Worm (Caenorhabditis elegans): ENCODE data around the gene C36B7.5.

Gene C36B7.5

DNA sequence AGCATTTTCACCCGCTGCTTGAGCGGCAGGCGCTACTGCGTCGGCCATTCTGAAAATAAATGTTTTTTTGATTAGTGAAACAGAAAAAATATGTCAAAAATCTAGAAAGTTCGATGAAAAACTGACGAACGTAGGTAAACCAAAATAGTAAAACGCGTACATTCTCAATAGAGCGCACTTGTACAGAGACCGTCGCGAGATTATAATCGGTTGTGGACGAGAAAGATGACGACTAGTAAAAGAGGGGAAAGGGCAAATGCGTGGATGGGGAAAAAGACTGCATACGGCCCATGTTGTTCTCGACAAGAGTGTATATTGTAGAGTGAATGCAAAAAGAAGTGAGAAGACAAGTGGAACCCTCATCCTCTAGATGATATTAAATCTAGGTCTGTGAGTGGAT lies 4.0 kb upstream of the C36B7.5 start, which contains the start of gene C36B7.6:
TSS of gene C36B7.6 (minus strand) at position 49 of the 400 bp plus-strand sequence.
- TF ChIP-seq dao-5 (tag; optimal IDR thresholded peaks at IDR 0.05): no peak
- TF ChIP-seq W03F9.2 (tag; optimal IDR thresholded peaks at IDR 0.05): no peak
- no peak for TF ChIP-seq him-1 (tag; optimal IDR thresholded peaks at IDR 0.05)

DNA sequence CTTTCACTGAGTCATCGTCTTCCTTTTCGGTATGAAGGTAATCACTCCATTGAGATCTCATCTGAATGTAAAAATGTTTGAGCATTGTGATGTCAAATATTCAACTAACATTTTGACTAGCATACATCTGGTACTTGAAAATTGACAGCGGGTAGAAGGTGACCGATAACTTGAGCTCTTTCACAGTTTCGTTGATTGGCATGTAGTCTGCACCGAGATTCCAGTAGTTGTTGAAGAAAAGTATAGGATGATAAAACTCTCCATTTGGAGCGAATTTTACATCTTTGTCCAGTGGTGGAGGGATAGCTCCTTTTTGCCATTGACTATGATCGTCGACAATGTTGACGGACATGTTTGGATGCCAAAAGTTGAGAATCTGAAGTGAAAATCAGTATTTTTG lies 2.8 kb upstream of the C36B7.5 start:
- TF ChIP-seq dao-5 (tag; optimal IDR thresholded peaks at IDR 0.05) (no peak), him-1 (tag; optimal IDR thresholded peaks at IDR 0.05) (no peak), W03F9.2 (tag; optimal IDR thresholded peaks at IDR 0.05) (no peak)

DNA sequence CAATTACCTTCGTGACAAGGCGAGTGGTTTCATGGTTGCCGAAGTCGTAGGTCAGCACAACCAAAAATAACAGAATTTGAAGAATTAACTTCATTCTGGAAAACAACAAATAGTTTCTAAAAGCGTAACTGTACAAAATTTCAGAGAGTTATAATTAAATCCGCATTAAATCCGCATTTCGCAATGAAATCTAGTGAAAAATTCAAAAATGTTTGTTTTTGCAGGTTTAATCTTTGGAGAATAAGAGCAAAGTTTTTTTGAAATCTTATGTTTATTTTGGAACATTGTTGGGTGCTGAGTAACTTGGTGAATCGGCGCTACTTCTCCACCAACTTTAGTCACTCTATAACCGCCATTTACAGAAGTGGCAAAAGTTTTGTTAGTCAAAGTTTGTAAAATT lies 10.3 kb downstream of the C36B7.5 start, which contains the start of gene C36B7.4:
TSS of gene C36B7.4 (minus strand) at position 101 of the 400 bp plus-strand sequence.
- TF ChIP-seq W03F9.2 (tag; optimal IDR thresholded peaks at IDR 0.05) (no peak), him-1 (tag; optimal IDR thresholded peaks at IDR 0.05) (no peak), dao-5 (tag; optimal IDR thresholded peaks at IDR 0.05) (no peak)

DNA sequence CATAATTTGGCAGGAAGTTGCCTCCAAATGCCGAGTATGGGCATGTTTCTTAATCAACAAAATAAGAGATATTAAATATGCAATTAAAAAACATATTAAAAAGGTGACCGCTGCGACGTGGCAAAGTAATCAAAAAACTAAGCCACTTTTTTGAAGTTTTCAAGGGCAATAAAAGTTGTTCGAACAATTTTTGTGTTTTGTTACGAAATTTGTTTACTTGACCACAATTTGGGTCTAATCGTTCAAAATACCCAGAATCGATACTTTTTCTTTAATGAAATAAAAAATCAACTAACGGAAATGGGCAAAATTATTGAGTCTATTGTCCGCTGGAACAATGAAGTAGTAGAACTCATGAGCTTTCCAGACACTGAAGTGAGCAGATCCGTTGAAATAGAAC lies 11.2 kb downstream of the C36B7.5 start, which contains the start of gene Y1B5A.1:
TSS of gene Y1B5A.1 (plus strand) at position 301 of the 400 bp plus-strand sequence.
- TF ChIP-seq dao-5 (tag; optimal IDR thresholded peaks at IDR 0.05) (no peak), him-1 (tag; optimal IDR thresholded peaks at IDR 0.05) (no peak), W03F9.2 (tag; optimal IDR thresholded peaks at IDR 0.05) (no peak)

DNA sequence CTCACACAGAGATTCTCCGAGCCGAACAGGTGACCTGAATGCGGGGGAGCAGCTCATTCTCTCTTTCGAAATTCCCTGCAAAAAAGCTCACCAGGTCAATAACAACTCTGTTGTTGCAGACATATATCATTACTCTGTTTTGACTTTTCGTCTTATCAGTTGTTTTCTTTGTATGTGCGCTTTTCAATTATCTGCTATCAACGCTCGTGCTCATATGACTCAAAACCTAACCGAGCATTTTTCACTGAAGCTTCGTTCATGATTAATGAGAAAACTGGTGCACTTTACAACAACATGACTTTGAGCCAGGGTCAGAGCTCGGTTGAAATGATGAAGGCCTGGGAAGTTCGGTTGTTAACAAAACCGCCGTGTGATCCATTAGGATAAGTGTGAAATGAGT lies 19.8 kb downstream of the C36B7.5 start:
- TF ChIP-seq dao-5 (tag; optimal IDR thresholded peaks at IDR 0.05): no peak
- TF ChIP-seq him-1 (tag; optimal IDR thresholded peaks at IDR 0.05): no peak
- TF ChIP-seq W03F9.2 (tag; optimal IDR thresholded peaks at IDR 0.05): no peak

DNA sequence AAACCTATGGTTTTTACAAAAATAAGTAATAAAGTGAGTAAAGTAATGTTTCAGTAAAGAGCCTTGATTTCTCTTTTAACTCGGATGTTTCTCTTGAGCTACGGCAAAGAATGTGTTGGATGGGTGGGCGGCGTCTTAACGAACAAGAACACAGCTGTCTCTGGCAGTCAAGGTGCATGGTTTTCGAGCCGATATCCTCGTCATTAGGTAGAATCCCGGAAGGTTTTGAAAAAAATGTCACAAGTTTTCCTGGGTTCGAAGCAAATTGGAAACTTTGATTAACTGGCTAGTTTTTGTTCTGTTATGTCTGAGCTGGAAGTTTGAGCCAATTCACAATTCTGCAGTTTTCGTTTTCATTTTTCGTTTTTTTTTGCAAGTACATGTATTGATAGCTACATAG lies 21.0 kb downstream of the C36B7.5 start, which contains the start of gene B0403.6:
TSS of gene B0403.6 (minus strand) at position 101 of the 400 bp plus-strand sequence.
- TF ChIP-seq dao-5 (tag; optimal IDR thresholded peaks at IDR 0.05): no peak
- TF ChIP-seq W03F9.2 (tag; optimal IDR thresholded peaks at IDR 0.05): no peak
- no peak for TF ChIP-seq him-1 (tag; optimal IDR thresholded peaks at IDR 0.05)

DNA sequence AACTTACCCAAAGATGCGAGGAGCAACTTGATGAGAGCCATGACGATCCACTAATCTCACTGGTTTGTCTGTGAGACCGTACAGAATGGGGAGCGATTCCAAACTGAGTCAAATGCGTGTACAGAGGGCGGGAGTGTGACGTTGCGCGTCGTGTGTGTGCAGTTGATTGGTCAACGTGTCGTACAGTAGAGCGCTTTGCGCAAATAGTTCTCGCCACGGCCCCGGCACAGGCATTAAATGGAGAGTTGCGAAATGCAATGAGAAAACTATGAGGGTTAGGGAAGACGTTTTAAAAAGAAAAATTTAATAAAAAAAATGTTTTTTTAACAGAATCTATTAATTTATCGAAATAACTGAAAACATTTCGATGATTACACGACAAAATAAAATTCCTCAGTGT lies 27.8 kb downstream of the C36B7.5 start, which contains the start of gene pdi-6:
TSS of gene pdi-6 (minus strand) at position 164 of the 400 bp plus-strand sequence.
- TF ChIP-seq dao-5 (tag; optimal IDR thresholded peaks at IDR 0.05): no peak
- TF ChIP-seq him-1 (tag; optimal IDR thresholded peaks at IDR 0.05): peak; percentile 60
- TF ChIP-seq W03F9.2 (tag; optimal IDR thresholded peaks at IDR 0.05): peak; percentile 81

DNA sequence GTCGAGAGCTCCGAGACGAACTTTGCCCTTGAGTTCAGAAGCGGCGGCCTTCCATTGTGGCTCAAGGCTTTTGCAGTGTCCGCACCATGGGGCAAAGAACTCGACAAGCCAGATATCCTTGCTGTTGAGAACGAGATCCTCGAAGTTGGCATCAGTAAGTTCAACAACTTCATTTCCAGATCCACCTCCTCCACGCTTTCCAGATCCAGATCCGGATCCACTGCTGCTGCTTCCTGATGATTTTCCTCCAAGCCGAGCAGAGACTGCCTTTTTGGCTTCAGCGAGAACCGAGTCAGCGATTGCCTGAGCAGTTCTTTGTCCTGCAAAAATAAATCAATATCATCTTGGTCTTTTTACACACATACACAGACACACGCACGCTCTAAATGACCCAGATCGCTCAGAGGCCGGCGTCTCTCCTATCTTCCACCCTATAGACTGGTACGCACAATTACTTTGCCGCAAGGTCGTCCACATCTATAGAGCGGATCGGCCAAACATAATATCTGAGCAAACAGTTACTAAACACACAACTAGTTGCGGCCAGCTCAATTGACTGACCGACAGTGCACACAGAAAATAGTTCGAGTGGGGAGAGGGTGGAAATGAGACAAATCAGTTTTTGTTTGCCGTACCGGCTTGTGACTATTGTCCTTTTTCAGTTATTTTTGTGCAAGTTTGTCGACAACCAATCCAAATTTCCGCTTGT lies 28.8 kb downstream of the C36B7.5 start:
- no peak for TF ChIP-seq dao-5 (tag; optimal IDR thresholded peaks at IDR 0.05)
- TF ChIP-seq W03F9.2 (tag; optimal IDR thresholded peaks at IDR 0.05): no peak

DNA sequence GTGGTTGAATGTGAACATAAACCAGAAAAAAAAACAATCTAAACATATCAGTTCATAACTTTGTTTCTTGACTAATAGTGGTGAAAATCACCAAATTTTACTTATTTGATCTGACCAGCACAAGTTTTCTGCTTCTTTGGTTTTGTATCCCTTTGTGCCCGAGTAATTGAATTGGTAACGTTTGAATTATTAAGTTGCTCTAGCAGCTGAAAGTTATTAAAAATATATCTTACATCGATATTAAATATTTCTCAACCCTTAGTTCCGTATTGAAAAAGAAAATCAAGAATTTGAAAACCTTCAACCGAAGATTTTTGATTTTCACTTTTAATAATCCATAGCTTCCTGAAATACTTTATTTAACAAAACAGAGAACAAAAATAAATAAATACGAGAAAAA lies 30.2 kb downstream of the C36B7.5 start:
- TF ChIP-seq W03F9.2 (tag; optimal IDR thresholded peaks at IDR 0.05): no peak
- TF ChIP-seq him-1 (tag; optimal IDR thresholded peaks at IDR 0.05): no peak
- TF ChIP-seq dao-5 (tag; optimal IDR thresholded peaks at IDR 0.05): no peak

DNA sequence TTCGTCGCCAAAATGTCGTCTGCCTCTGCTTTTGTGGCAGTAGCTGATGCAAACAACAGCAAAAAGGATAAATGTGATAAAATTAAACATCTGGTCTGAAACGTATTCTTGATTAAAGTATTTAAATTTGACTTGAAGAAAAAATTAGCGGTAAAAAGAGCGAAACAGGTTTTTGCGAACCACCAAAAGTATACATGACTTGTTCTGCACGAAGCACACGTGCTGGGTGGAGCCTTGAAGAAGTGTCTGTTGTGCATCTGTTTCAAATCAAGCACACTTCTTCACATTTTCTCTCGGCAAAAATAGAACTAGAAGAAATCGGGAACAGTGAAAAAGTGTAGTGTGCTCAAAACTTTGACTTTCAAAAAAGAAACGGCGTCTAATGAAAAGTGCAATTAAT lies 33.0 kb downstream of the C36B7.5 start, which contains the start of gene B0403.3:
TSS of gene B0403.3 (minus strand) at position 101 of the 400 bp plus-strand sequence.
- TF ChIP-seq dao-5 (tag; optimal IDR thresholded peaks at IDR 0.05) (no peak), him-1 (tag; optimal IDR thresholded peaks at IDR 0.05) (no peak), W03F9.2 (tag; optimal IDR thresholded peaks at IDR 0.05) (no peak)

DNA sequence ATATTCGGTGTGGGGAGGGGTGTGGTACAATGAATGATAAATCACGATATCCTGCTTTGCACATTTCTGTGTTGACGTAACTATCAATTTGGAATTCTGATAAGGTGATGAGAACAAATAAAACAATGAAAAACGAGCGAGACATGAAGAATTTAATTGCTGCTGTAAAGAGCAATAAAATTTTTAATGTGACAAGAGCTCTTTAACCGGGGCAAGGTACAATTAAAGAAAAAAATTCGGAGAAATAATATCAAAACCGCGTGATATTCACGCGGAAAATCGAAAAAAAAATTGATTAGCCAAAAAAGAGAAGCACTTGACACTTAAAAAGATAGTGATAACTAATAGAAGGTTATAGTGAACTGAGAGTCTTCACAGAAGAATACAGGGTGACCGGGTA lies 35.0 kb downstream of the C36B7.5 start:
- no peak for TF ChIP-seq him-1 (tag; optimal IDR thresholded peaks at IDR 0.05)

DNA sequence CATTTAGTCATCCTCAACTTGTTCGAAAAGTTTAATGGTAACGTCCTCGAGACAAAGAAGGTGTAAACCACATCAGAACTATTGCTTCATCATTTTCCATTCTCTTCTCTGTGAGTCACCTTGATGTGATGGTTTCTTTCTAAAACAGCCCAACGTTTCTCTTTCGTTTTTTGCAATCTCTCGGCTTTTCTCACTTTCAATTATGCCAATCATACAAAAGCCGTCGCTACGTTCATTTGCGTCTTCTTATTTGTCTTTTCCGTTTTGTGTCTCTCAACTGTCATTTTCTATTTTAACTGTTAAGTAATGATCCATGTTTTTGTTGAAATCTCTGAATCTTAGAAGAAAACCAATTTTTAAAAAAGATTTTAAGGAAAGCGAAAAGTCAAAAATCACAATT lies 38.9 kb downstream of the C36B7.5 start, which contains the start of gene B0403.5:
TSS of gene B0403.5 (plus strand) at position 368 of the 400 bp plus-strand sequence.
- no peak for TF ChIP-seq W03F9.2 (tag; optimal IDR thresholded peaks at IDR 0.05)
- no peak for TF ChIP-seq him-1 (tag; optimal IDR thresholded peaks at IDR 0.05)
- TF ChIP-seq dao-5 (tag; optimal IDR thresholded peaks at IDR 0.05): no peak

DNA sequence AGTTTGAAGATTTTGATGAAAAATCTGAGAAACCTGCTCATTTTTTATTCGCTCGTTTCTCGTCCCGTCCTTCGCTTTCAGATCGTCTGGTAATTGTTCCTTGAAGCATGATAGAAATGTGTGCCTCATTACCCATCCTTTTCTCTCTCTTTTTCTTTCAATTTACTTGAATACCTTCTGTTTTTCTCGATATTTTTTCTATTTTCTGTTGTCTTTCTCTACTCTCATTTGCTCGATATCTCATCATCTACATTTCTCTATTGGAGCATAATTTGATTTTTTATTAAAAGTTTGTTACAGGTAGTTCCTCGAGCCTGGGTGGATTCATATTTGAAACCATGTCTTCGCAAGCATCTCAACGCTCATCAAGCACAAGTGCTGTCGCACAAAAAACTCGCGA lies 46.0 kb downstream of the C36B7.5 start, which contains the start of gene ubc-17:
TSS of gene ubc-17 (plus strand) at position 301 of the 400 bp plus-strand sequence.
- TF ChIP-seq him-1 (tag; optimal IDR thresholded peaks at IDR 0.05): no peak
- TF ChIP-seq dao-5 (tag; optimal IDR thresholded peaks at IDR 0.05): no peak

DNA sequence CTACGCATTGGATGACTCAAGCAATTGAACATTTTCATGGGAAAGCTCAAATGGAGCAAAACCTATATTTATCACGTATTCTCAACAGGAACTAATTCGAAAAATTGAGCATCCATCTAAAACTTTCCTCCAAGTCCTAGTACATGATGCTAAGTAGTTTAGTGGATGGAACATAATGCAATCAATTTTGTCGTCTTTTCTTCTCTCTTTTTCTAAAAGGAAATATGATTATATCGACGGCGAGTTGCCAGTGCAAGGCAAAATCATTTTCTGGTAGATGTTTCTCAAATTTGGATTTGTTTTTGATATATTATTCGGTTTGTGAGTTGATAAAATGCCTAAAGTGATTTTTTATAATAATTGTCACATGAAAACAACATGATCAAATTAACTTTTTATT lies 55.5 kb downstream of the C36B7.5 start:
- TF ChIP-seq him-1 (tag; optimal IDR thresholded peaks at IDR 0.05): no peak
- TF ChIP-seq dao-5 (tag; optimal IDR thresholded peaks at IDR 0.05): no peak
- TF ChIP-seq W03F9.2 (tag; optimal IDR thresholded peaks at IDR 0.05): no peak

Measured in whole organism, L4/young adult.